Fruit fly (Drosophila melanogaster): ENCODE results near the gene Cyp40.

DNA sequence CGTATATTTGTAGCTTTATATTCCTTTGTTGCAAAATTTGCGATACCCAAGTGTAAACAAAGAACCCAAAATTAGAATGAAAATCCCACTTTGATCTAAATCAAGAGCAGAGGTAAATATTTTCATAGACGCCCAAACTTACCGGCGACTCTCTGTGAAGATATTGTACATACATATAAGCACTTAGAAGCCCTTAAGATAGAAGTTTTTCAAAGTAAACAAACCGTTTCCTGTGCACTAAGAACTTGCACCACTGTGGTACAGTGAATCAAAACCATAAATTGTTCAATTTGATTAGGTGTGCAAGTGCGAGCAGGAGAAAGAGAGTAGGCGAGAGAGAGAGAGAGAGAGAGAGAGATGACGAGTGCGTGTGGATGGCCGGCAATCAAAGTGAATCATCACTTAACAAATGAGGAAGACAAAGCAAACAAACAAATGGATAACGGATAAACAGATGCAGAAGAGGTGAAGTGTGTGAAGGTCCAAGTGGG lies 49.6 kb downstream of the Cyp40 start:
- TF ChIP-seq Sin3A (optimal IDR thresholded peaks at IDR 0.05): no peak
- no peak for TF ChIP-seq h (optimal IDR thresholded peaks at IDR 0.05)
- TF ChIP-seq psq (optimal IDR thresholded peaks at IDR 0.05): no peak
- TF ChIP-seq ttk (optimal IDR thresholded peaks at IDR 0.05): no peak
- no peak for TF ChIP-seq Myc (optimal IDR thresholded peaks at IDR 0.05)

Data from Kc167 (cell line).